Fruit fly (Drosophila melanogaster): ENCODE data around the gene IntS10.

Gene IntS10

DNA sequence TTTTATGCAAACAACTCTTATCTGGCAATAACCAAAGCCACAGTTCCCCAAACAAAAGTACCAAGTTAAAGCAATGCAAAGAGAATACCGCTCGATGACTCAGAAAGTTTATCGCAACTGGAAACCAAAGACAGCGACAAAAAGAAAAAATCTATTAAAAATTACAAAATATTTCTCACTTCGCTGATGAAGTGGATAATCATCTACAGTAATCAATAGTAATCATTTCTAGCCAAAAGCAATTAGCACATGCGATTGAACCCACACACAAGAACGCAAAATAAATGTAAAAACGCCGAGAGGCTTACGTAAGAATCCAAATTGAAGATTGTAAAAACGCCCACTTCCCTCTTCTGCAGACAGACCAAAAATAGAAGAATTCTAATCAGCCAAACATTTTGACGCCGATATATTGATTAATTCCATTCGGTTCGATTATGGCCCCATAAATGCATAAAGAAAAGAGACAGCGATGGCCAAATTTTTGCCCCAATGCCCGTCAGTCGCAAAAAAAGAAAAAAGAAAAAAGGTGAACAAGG, 29.9 kb upstream of the IntS10 start:
- TF ChIP-seq pan (optimal IDR thresholded peaks at IDR 0.05) (no peak), Vsx2 (GFP tag; optimal IDR thresholded peaks at IDR 0.05; ENCODE audit: partially characterized antibody) (no peak), CrebA (GFP tag; optimal IDR thresholded peaks at IDR 0.05; ENCODE audit: borderline replicate concordance) (peak; percentile 46), Sp1 (GFP tag; optimal IDR thresholded peaks at IDR 0.05) (peak; percentile 0), dmrt93B (GFP tag; optimal IDR thresholded peaks at IDR 0.05) (no peak)

DNA sequence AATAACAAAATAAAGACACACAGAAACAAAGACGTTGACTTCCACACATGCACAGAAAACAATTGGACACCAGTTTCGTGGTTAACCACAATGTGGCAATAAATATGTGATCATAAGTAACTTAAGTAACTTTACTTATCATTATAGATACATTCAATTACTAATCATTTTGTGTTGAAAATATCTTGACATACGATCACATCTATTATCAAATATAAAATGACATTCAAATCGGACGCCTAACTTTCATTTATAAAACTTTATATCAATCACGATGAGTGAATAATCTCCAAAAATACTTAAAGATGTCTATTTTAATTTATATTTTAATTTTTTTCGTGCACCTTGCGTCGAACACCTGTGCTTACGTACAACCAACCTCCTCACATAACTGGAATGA, 28.0 kb upstream of the IntS10 start:
- TF ChIP-seq rgr (GFP tag; optimal IDR thresholded peaks at IDR 0.05) (peak; percentile 3), dmrt93B (GFP tag; optimal IDR thresholded peaks at IDR 0.05) (peak; percentile 41), Vsx2 (GFP tag; optimal IDR thresholded peaks at IDR 0.05; ENCODE audit: partially characterized antibody) (no peak), psq (GFP tag; optimal IDR thresholded peaks at IDR 0.05) (peak; percentile 14), dl (GFP tag; optimal IDR thresholded peaks at IDR 0.05; ENCODE audit: insufficient read depth in 1 of 2, partially characterized antibody in 2 of 2) (no peak), Hr83 (GFP tag; optimal IDR thresholded peaks at IDR 0.05; ENCODE audit: poor library complexity, severe bottlenecking) (no peak), HLH106 (tag; optimal IDR thresholded peaks at IDR 0.05) (peak; percentile 62), ey (GFP tag; optimal IDR thresholded peaks at IDR 0.05) (peak; percentile 35)

DNA sequence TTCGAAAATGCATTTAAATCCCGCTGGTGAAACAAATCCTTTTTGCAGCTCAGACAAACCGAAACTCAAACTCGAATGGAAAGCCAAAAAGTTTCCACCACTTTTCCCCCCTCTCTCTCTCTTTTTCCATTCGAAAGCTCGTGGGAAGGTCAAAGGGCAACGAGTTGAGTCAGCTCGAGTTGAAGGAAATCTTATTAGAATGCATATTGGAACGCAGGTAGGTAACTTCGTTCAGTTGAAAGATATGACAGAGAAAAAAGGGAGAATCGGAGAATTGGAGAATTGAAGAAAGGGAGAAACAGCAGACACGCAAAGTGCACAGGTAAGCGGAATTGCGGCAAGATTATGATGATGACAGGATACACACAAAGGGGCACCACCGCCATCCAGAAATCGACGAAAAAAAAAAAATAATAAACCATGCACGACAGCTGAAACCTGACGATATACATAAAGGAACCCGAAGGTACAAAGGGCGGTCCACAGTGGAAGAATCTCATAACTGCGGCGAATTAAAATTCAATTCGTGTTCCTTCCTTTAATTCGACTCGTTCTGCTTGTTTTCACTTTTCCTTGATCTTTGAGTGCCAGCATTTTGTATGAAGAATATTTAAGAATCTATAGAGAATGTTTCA, 23.8 kb upstream of the IntS10 start:
- no peak for TF ChIP-seq Dfd (GFP tag; optimal IDR thresholded peaks at IDR 0.05)
- TF ChIP-seq Hnf4 (GFP tag; optimal IDR thresholded peaks at IDR 0.05), result peak; percentile 19
- TF ChIP-seq psq (GFP tag; optimal IDR thresholded peaks at IDR 0.05), result peak; percentile 92

DNA sequence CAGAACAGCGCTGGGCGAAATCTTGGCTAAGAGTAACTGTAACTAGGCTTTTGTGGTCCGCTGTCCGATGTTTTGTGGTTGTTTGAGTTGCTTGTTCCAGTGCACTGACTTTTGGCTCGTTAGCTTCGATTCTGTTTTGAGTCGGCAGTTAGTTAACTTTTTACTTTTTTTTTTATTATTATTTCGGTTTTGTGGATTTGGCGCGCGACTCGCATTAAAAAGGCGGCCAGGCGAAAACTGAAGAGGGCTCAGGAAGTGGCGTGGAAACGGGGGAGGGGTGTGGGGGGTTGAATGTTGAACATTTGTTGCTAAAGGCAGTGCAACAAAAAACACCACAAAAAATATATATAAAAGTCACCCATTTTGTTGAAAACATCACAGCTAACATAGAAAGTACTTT, 23.1 kb upstream of the IntS10 start:
- peak; percentile 12 for TF ChIP-seq Dfd (GFP tag; optimal IDR thresholded peaks at IDR 0.05)
- TF ChIP-seq Vsx2 (GFP tag; optimal IDR thresholded peaks at IDR 0.05; ENCODE audit: partially characterized antibody), result no peak

DNA sequence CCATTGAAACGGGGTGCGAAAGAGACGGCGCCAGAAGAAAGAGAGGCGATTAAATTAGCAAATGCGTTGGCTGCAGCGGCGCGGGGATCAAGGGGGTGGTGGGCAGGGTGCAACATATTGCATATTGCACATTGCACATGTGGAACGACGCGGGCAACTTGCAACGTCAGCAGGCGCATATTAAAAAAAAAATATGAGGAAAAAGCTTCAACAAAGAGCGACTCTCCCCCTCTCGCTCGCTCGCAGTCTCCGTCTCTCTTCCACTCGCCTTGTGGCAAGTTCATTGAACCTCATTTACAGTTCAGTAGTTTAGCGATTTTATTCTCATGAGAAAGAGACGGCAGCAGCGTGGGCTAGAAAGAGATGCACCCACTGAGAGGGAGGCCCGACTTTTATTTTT, 22.5 kb upstream of the IntS10 start:
- no peak for TF ChIP-seq br (GFP tag; optimal IDR thresholded peaks at IDR 0.05)
- no peak for TF ChIP-seq lola (GFP tag; optimal IDR thresholded peaks at IDR 0.05)
- TF ChIP-seq Abd-B (GFP tag; optimal IDR thresholded peaks at IDR 0.05), result no peak
- TF ChIP-seq OdsH (GFP tag; optimal IDR thresholded peaks at IDR 0.05), result no peak
- no peak for TF ChIP-seq N (GFP tag; optimal IDR thresholded peaks at IDR 0.05)
- no peak for TF ChIP-seq CG32264 (GFP tag; optimal IDR thresholded peaks at IDR 0.05)
- no peak for TF ChIP-seq sage (GFP tag; optimal IDR thresholded peaks at IDR 0.05)
- TF ChIP-seq brk (GFP tag; optimal IDR thresholded peaks at IDR 0.05), result no peak
- TF ChIP-seq ey (GFP tag; optimal IDR thresholded peaks at IDR 0.05), result no peak
- TF ChIP-seq dl (GFP tag; optimal IDR thresholded peaks at IDR 0.05; ENCODE audit: insufficient read depth in 1 of 2, partially characterized antibody in 2 of 2), result no peak
- TF ChIP-seq tai (GFP tag; optimal IDR thresholded peaks at IDR 0.05), result no peak
- TF ChIP-seq Mio (GFP tag; optimal IDR thresholded peaks at IDR 0.05), result no peak
- TF ChIP-seq Rel (GFP tag; optimal IDR thresholded peaks at IDR 0.05), result no peak
- TF ChIP-seq Rel (tag; optimal IDR thresholded peaks at IDR 0.05), result no peak
- no peak for TF ChIP-seq CrebA (GFP tag; optimal IDR thresholded peaks at IDR 0.05; ENCODE audit: borderline replicate concordance)
- TF ChIP-seq Sp1 (GFP tag; optimal IDR thresholded peaks at IDR 0.05), result no peak
- TF ChIP-seq Hr78 (GFP tag; optimal IDR thresholded peaks at IDR 0.05), result no peak
- no peak for TF ChIP-seq foxo (GFP tag; optimal IDR thresholded peaks at IDR 0.05)
- no peak for TF ChIP-seq HLH106 (tag; optimal IDR thresholded peaks at IDR 0.05)
- TF ChIP-seq pan (optimal IDR thresholded peaks at IDR 0.05), result no peak
- TF ChIP-seq Myc (optimal IDR thresholded peaks at IDR 0.05), result no peak

DNA sequence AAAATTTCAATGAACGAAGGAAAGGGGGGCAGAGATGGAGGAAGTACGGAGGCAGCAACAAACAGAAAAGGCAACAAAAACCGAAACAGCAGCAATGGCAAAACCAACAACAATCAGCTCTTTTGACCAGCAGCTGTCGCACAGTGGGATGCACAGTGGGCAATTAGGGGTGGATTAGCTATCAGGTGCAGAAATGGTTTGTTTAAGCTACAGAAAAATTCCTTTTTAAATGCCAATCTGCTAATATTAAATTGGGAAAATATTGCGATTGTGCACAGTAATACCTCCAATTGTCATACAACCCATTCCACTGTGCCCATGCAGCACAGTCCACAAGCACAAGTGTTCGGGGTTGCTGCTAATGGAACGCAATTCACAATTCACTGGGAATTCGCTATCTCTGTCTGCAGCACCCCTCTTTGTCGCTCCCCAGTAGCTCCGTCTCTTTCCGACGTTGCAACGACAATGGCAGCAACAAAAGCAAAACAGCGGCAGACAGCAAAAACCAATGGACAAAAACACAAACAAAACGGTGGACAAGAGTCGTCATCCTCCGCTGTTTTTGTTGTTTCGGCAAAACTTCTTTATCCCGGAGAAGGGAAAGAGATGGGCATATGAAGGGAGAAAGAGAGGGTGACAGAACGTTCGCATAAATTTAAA, 21.4 kb upstream of the IntS10 start:
- peak; percentile 99 for TF ChIP-seq fru (GFP tag; optimal IDR thresholded peaks at IDR 0.05)
- TF ChIP-seq psq (GFP tag; optimal IDR thresholded peaks at IDR 0.05), result peak; percentile 98
- TF ChIP-seq Abd-B (GFP tag; optimal IDR thresholded peaks at IDR 0.05), result no peak
- TF ChIP-seq sage (GFP tag; optimal IDR thresholded peaks at IDR 0.05), result peak; percentile 94
- peak; percentile 99 for TF ChIP-seq ey (GFP tag; optimal IDR thresholded peaks at IDR 0.05)
- TF ChIP-seq br (GFP tag; optimal IDR thresholded peaks at IDR 0.05), result peak; percentile 98
- peak; percentile 92 for TF ChIP-seq CrebA (GFP tag; optimal IDR thresholded peaks at IDR 0.05; ENCODE audit: borderline replicate concordance)
- peak; percentile 46 for TF ChIP-seq CG9705 (GFP tag; optimal IDR thresholded peaks at IDR 0.05)
- peak; percentile 91 for TF ChIP-seq HLH106 (tag; optimal IDR thresholded peaks at IDR 0.05)
- no peak for TF ChIP-seq Vsx2 (GFP tag; optimal IDR thresholded peaks at IDR 0.05; ENCODE audit: partially characterized antibody)
- TF ChIP-seq pan (optimal IDR thresholded peaks at IDR 0.05), result no peak
- TF ChIP-seq Mio (GFP tag; optimal IDR thresholded peaks at IDR 0.05), result peak; percentile 92
- no peak for TF ChIP-seq usp (GFP tag; optimal IDR thresholded peaks at IDR 0.05)
- TF ChIP-seq OdsH (GFP tag; optimal IDR thresholded peaks at IDR 0.05), result peak; percentile 98
- TF ChIP-seq Hr83 (GFP tag; optimal IDR thresholded peaks at IDR 0.05; ENCODE audit: poor library complexity, severe bottlenecking), result peak; percentile 74
- TF ChIP-seq dsf (GFP tag; optimal IDR thresholded peaks at IDR 0.05; ENCODE audit: borderline replicate concordance), result peak; percentile 87
- no peak for TF ChIP-seq jim (GFP tag; optimal IDR thresholded peaks at IDR 0.05)
- peak; percentile 87 for TF ChIP-seq sv (GFP tag; optimal IDR thresholded peaks at IDR 0.05)
- peak; percentile 99 for TF ChIP-seq h (GFP tag; optimal IDR thresholded peaks at IDR 0.05)
- no peak for TF ChIP-seq Myc (optimal IDR thresholded peaks at IDR 0.05)
- TF ChIP-seq brk (GFP tag; optimal IDR thresholded peaks at IDR 0.05), result peak; percentile 89
- peak; percentile 90 to 99 for TF ChIP-seq foxo (GFP tag; optimal IDR thresholded peaks at IDR 0.05)
- TF ChIP-seq dmrt93B (GFP tag; optimal IDR thresholded peaks at IDR 0.05), result peak; percentile 88
- peak; percentile 92 for TF ChIP-seq tai (GFP tag; optimal IDR thresholded peaks at IDR 0.05)

Measured in whole organism, wandering third instar larva.